Worm (Caenorhabditis elegans): ENCODE results near the gene cal-8.

Gene cal-8

DNA sequence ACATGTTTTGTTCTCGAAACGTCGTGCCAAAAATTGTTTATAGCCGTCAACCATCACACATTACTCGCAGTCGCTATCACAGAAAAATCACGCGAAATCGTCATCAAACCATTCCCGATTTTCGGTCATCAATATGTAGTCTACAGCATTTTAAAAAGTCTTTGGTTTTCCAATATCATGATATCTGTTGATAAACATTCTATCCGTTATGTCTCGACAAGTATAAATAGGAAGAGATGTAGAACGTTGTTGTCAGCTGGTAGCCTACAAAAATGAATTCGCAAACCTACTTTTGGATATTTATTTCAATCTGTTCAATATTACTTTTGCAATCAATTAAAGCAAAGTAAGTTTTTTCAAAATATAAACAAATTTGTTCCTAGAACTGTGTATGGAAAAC, 14.5 kb upstream of the cal-8 start, which contains the start of gene F12A10.1:
Gene F12A10.1, plus strand, starts transcription at position 166 of the 400 bp plus-strand sequence.
- TF ChIP-seq ref-1 (GFP tag; conservative IDR thresholded peaks at IDR 0.05) (no peak), flt-1 (GFP tag; IDR thresholded peaks at IDR 0.05) (no peak), klf-2 (GFP tag; conservative IDR thresholded peaks at IDR 0.05) (no peak), ztf-23 (GFP tag; IDR thresholded peaks at IDR 0.05) (no peak), T22C8.4 (GFP tag; IDR thresholded peaks at IDR 0.05) (no peak), med-1 (GFP tag; optimal IDR thresholded peaks at IDR 0.05; ENCODE audit: insufficient read depth) (no peak), tab-1 (GFP tag; IDR thresholded peaks at IDR 0.05) (no peak), cog-1 (tag; optimal IDR thresholded peaks at IDR 0.05) (no peak), ztf-29 (GFP tag; IDR thresholded peaks at IDR 0.05) (no peak)

DNA sequence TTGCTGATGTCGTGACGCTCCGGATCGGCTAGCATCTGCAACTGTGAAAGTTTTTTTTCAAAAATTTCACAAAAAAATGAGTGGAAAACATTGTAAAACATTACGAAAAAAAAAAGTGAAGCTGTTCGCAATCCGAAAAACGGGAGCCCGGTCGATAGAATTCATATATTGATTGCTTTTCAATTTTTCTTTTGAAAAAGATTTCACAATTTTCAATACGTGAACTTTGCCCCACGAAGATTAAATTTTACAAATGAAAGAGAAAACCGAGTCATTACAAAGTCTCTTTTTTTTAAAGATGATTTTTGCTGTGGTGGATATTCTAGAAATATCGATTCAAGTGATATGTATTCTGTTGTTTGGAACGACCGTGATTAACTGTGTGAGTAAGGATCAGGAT, 12.6 kb upstream of the cal-8 start, which contains the start of gene F12A10.6:
Gene F12A10.6, minus strand, starts transcription at position 101 of the 400 bp plus-strand sequence.
- TF ChIP-seq cog-1 (tag; optimal IDR thresholded peaks at IDR 0.05) (no peak), ztf-29 (GFP tag; IDR thresholded peaks at IDR 0.05) (no peak), med-1 (GFP tag; optimal IDR thresholded peaks at IDR 0.05; ENCODE audit: insufficient read depth) (no peak), T22C8.4 (GFP tag; IDR thresholded peaks at IDR 0.05) (no peak)

DNA sequence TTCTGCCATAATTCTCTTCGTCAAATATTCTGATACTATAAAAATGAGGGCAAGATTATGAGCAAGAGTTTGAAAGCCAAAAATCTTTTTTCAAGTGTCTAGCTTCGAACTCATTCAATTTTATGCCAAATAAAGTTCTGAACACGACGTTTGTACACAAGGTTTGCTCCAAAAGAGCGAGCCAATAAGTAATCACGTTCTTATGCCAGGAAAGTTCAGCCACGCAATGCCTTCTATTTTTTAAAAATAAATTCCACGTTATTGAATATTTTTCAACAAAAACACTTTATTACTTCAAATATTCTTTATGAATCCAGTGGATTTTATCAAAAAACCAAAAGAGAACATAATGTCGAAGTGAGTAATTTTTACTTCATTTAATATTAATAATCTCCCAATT, 6.0 kb upstream of the cal-8 start, which contains the start of gene nep-5:
Gene nep-5, plus strand, starts transcription at position 301 of the 400 bp plus-strand sequence.
- TF ChIP-seq tab-1 (GFP tag; IDR thresholded peaks at IDR 0.05) (no peak), klf-2 (GFP tag; conservative IDR thresholded peaks at IDR 0.05) (no peak), ztf-29 (GFP tag; IDR thresholded peaks at IDR 0.05) (no peak), ztf-23 (GFP tag; IDR thresholded peaks at IDR 0.05) (no peak), cog-1 (tag; optimal IDR thresholded peaks at IDR 0.05) (no peak), T22C8.4 (GFP tag; IDR thresholded peaks at IDR 0.05) (no peak), ref-1 (GFP tag; conservative IDR thresholded peaks at IDR 0.05) (no peak), flt-1 (GFP tag; IDR thresholded peaks at IDR 0.05) (no peak), med-1 (GFP tag; optimal IDR thresholded peaks at IDR 0.05; ENCODE audit: insufficient read depth) (no peak)

DNA sequence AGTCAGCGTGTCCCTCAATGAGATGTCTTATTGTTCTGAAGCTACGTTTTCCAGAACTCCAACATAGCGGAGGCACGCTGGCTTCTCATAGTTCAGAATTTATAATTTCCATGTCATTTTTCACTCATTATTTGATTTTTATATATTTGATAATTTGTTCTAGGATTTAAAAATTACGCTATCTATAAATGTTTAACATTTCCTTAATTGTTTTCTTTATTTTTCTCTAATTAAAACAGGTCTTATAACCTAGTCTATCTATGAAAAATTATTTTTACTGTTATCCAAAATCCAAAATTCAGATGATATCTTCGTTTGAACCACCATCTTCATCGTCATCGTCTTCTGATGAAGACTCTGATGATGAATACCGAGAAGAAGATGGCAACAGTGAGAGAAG, 3.5 kb downstream of the cal-8 start, which contains the start of gene F56D1.1:
Gene F56D1.1, plus strand, starts transcription at position 301 of the 400 bp plus-strand sequence.
- TF ChIP-seq ztf-23 (GFP tag; IDR thresholded peaks at IDR 0.05) (no peak), T22C8.4 (GFP tag; IDR thresholded peaks at IDR 0.05) (no peak), flt-1 (GFP tag; IDR thresholded peaks at IDR 0.05) (no peak), cog-1 (tag; optimal IDR thresholded peaks at IDR 0.05) (no peak), tab-1 (GFP tag; IDR thresholded peaks at IDR 0.05) (no peak), ref-1 (GFP tag; conservative IDR thresholded peaks at IDR 0.05) (no peak), klf-2 (GFP tag; conservative IDR thresholded peaks at IDR 0.05) (no peak), ztf-29 (GFP tag; IDR thresholded peaks at IDR 0.05) (no peak), med-1 (GFP tag; optimal IDR thresholded peaks at IDR 0.05; ENCODE audit: insufficient read depth) (no peak)

DNA sequence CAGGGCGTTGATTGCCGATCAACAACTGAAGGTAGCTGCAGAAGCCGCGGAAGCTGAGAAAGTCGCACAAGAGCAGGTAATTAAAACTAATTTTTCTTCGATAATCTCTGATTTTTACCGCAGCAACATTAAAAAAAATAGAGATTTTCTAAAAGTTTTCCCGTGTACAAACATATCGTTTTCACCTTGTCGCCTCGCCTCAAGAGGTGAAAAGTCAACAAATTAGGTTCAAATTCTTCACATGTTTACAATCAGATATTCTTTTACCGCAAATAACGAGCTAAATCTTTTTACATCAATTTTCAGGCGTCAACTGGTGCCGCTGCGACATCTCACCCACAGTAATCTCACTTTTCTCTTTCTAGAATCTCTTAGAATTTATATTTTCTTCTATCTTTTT, 6.9 kb downstream of the cal-8 start, which contains the start of gene ilcr-2:
Gene ilcr-2, plus strand, starts transcription at position 301 of the 400 bp plus-strand sequence.
- no peak for TF ChIP-seq ref-1 (GFP tag; conservative IDR thresholded peaks at IDR 0.05)
- TF ChIP-seq tab-1 (GFP tag; IDR thresholded peaks at IDR 0.05): no peak
- no peak for TF ChIP-seq T22C8.4 (GFP tag; IDR thresholded peaks at IDR 0.05)
- TF ChIP-seq klf-2 (GFP tag; conservative IDR thresholded peaks at IDR 0.05): no peak
- no peak for TF ChIP-seq cog-1 (tag; optimal IDR thresholded peaks at IDR 0.05)
- TF ChIP-seq ztf-29 (GFP tag; IDR thresholded peaks at IDR 0.05): no peak
- TF ChIP-seq flt-1 (GFP tag; IDR thresholded peaks at IDR 0.05): no peak
- TF ChIP-seq ztf-23 (GFP tag; IDR thresholded peaks at IDR 0.05): no peak
- TF ChIP-seq med-1 (GFP tag; optimal IDR thresholded peaks at IDR 0.05; ENCODE audit: insufficient read depth): no peak

DNA sequence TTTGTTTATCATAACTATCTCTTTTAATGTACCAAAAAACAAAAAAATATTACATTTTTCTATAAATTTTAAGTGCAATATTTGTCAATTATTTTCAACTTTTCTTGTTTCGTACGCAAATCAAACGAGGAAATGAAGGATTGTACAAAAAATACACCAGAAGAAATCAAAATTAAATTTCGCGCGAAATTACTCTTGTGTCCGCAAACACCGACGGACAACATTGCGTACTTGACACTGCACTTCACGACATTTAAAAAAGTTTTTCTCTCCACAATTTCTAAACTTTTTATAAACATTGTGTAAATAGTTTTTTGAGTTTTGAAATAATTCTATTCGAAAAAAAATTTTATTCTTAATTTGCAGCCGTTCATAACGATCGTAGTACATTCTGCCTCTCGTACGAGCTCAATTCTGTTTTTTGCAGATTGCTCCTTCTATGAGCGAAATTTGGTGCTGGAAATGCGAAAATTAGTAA, 7.9 kb downstream of the cal-8 start, which contains the start of gene mrps-16:
Gene mrps-16, plus strand, starts transcription at position 428 of the 478 bp plus-strand sequence.
- TF ChIP-seq flt-1 (GFP tag; IDR thresholded peaks at IDR 0.05) (peak; percentile 41; the same call in 1 of the 2 replicates), med-1 (GFP tag; optimal IDR thresholded peaks at IDR 0.05; ENCODE audit: insufficient read depth) (no peak)

DNA sequence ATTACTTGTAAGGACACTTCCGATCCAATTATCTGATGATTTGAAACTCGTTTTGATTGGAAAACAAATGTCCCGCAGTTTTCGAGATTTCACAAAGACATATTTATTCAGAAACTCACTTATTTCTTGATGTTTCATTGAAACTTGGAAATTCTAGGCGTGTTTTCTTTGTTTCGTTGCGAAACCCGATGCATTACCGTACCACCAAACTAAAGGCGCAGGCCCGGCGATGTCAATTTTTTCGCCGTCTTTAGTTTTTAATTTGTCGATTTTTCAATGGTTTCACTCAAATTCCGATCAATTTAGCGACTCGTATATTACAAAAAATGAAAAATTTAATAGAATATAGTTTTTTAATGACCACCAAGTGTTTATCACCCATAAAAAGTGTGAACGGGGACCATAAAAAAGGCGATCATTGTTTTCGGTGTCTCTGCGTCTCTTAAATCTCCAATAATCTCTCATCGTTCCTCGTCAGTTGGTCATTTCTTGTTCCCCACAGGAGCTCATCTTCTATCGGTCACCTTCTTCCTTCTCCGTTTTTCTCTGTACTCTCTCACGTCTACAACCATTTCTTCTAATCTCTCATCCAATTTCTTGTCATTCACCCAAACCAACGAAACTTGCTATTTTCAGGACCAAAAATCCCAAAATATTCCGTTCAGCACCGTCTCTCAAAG, 16.0 kb downstream of the cal-8 start, which contains the start of gene clr-1:
Gene clr-1, plus strand, starts transcription at position 630 of the 680 bp plus-strand sequence.
- TF ChIP-seq flt-1 (GFP tag; IDR thresholded peaks at IDR 0.05) (no peak), ztf-23 (GFP tag; IDR thresholded peaks at IDR 0.05) (no peak), ztf-29 (GFP tag; IDR thresholded peaks at IDR 0.05) (no peak), cog-1 (tag; optimal IDR thresholded peaks at IDR 0.05) (no peak), T22C8.4 (GFP tag; IDR thresholded peaks at IDR 0.05) (no peak), klf-2 (GFP tag; conservative IDR thresholded peaks at IDR 0.05) (no peak)

DNA sequence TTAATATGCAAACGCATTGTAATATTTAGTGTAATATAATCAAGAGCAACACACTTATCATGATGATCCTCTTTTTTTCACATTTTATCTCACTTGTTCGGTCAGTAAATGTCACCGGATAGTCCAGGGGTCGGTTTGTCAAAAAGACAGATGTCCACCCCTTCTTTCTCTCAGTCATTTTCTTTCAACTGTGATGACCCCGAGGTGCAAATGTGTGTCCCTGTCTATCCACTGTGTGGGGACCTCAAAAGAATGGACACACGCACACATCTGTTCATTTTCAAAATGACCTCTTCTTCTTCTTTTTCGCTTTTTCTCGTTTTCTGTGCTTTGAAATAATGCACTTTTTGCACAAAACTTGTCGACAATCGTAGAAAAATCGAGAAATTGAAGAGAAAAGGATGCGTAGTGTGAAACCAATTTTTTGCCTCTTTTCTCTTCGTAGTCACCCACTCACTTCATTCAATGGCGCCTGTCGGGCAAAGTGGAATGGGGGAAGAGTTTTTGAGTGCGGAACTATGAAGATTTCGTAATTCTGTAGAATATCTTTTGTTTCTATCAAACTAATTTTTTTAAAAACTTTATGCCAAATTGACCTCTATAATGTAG, 18.0 kb downstream of the cal-8 start:
- TF ChIP-seq ztf-23 (GFP tag; IDR thresholded peaks at IDR 0.05) (no peak), ztf-29 (GFP tag; IDR thresholded peaks at IDR 0.05) (no peak), flt-1 (GFP tag; IDR thresholded peaks at IDR 0.05) (no peak), tab-1 (GFP tag; IDR thresholded peaks at IDR 0.05) (no peak), cog-1 (tag; optimal IDR thresholded peaks at IDR 0.05) (no peak)

DNA sequence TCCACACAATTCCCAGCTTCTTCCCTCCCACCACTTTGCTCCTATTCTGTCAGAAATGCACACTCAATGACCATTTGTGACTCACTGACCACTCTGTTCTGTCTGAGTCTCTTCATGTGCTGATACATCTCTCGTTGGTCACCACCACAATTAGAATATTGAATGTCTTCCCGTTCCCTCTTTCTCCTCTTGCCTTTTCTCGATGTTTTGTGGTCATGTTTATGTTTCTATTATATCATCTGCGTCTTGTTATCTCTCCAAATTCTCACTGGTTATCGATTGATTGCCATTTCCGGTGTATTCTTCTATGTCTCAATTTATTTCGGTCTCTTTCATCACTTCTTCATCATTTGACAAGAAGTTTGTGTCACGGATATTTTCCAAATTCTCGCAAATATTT, 20.9 kb downstream of the cal-8 start:
- TF ChIP-seq T22C8.4 (GFP tag; IDR thresholded peaks at IDR 0.05) (peak; percentile 72), ztf-29 (GFP tag; IDR thresholded peaks at IDR 0.05) (no peak), cog-1 (tag; optimal IDR thresholded peaks at IDR 0.05) (peak; percentile 16)

DNA sequence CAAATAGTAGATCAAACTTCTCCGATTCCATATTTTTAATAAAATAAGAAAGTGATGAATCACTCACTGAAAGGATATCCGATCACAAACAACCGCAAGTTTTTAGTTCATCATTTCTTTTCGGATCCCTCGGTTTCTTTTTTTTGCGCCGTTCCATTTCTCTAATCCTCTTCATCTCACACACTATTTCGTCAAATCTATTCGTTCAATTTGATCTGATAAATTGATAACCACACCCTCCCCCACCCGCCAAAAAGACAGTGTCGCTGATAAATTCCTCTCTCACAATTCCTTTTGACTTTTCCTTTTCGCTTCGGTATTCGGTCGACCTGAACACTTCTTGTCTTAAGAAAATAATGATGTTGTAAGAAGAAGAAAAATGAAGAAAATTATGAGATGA, 22.3 kb downstream of the cal-8 start:
- TF ChIP-seq klf-2 (GFP tag; conservative IDR thresholded peaks at IDR 0.05) (no peak), flt-1 (GFP tag; IDR thresholded peaks at IDR 0.05) (no peak), T22C8.4 (GFP tag; IDR thresholded peaks at IDR 0.05) (no peak)

Measured in whole organism, midembryonic.